Worm (Caenorhabditis elegans): ENCODE results near the gene F59E12.3.

F59E12.3 gene

ce11 chrII:5660736-5661734 lies 22.9 kb downstream of the F59E12.3 start, which contains the start of the genes ift-43 and mdt-26 (continued):
- TF ChIP-seq hrde-1 (tag; optimal IDR thresholded peaks at IDR 0.05; ENCODE audit: borderline replicate concordance) (no peak), nhr-120 (GFP tag; IDR thresholded peaks at IDR 0.05) (no peak), lsl-1 (GFP tag; optimal IDR thresholded peaks at IDR 0.05) (peak; percentile 64), ztf-28 (GFP tag; IDR thresholded peaks at IDR 0.05) (peak; percentile 88)

- TF ChIP-seq ama-1 (optimal IDR thresholded peaks at IDR 0.05) = peak; percentile 100
- TF ChIP-seq ama-1 (GFP tag; optimal IDR thresholded peaks at IDR 0.05) = peak; percentile 89 to 94
- no peak for TF ChIP-seq madf-8 (GFP tag; conservative IDR thresholded peaks at IDR 0.05)
- TF ChIP-seq B0261.1 (tag; optimal IDR thresholded peaks at IDR 0.05) = peak; percentile 55
- peak; percentile 83 for TF ChIP-seq lin-54 (GFP tag; optimal IDR thresholded peaks at IDR 0.05)
- peak; percentile 91 for TF ChIP-seq bed-1 (GFP tag; IDR thresholded peaks at IDR 0.05)
- peak; percentile 97 for TF ChIP-seq atf-7 (tag; optimal IDR thresholded peaks at IDR 0.05)
- TF ChIP-seq egrh-3 (GFP tag; IDR thresholded peaks at IDR 0.05) = peak; percentile 91
- TF ChIP-seq F57A8.1 (GFP tag; optimal IDR thresholded peaks at IDR 0.05) = no peak
- no peak for TF ChIP-seq snpc-1.3 (tag; optimal IDR thresholded peaks at IDR 0.05; ENCODE audit: insufficient read depth)
- TF ChIP-seq ceh-91 (GFP tag; IDR thresholded peaks at IDR 0.05) = peak; percentile 73
- TF ChIP-seq ztf-28 (GFP tag; IDR thresholded peaks at IDR 0.05) = peak; percentile 93
- peak; percentile 95; the same call in 1 of the 2 replicates for TF ChIP-seq ztf-25 (GFP tag; IDR thresholded peaks at IDR 0.05)
- TF ChIP-seq F57C9.4 (tag; optimal IDR thresholded peaks at IDR 0.05) = peak; percentile 98
- TF ChIP-seq dpl-1 (GFP tag; optimal IDR thresholded peaks at IDR 0.05) = no peak
- peak; percentile 43 for TF ChIP-seq him-1 (tag; optimal IDR thresholded peaks at IDR 0.05)
- no peak for TF ChIP-seq snpc-1.1 (tag; optimal IDR thresholded peaks at IDR 0.05; ENCODE audit: insufficient read depth)
- peak; percentile 91 for TF ChIP-seq hmg-20 (GFP tag; IDR thresholded peaks at IDR 0.05)
- peak; percentile 88 for TF ChIP-seq ceh-27 (GFP tag; optimal IDR thresholded peaks at IDR 0.05)
- peak; percentile 100 for TF ChIP-seq cebp-2 (GFP tag; IDR thresholded peaks at IDR 0.05)
- TF ChIP-seq hlh-12 (tag; optimal IDR thresholded peaks at IDR 0.05) = no peak
- TF ChIP-seq mes-4 (tag; optimal IDR thresholded peaks at IDR 0.05) = peak; percentile 36
- TF ChIP-seq xnd-1 (tag; optimal IDR thresholded peaks at IDR 0.05) = peak; percentile 50
- TF ChIP-seq madf-6 (GFP tag; IDR thresholded peaks at IDR 0.05) = peak; percentile 91
- TF ChIP-seq ceh-100 (GFP tag; IDR thresholded peaks at IDR 0.05) = peak; percentile 90
- peak; percentile 93 for TF ChIP-seq egl-18 (GFP tag; IDR thresholded peaks at IDR 0.05)
- peak; percentile 85 for TF ChIP-seq attf-5 (GFP tag; optimal IDR thresholded peaks at IDR 0.05)
- TF ChIP-seq ceh-40 (GFP tag; IDR thresholded peaks at IDR 0.05) = peak; percentile 94
- TF ChIP-seq ets-4 (GFP tag; optimal IDR thresholded peaks at IDR 0.05) = peak; percentile 69
- TF ChIP-seq F52B5.7 (tag; optimal IDR thresholded peaks at IDR 0.05) = peak; percentile 100
- peak; percentile 97 for TF ChIP-seq madf-3 (GFP tag; IDR thresholded peaks at IDR 0.05)
- peak; percentile 85 for TF ChIP-seq madf-10 (tag; optimal IDR thresholded peaks at IDR 0.05)
- TF ChIP-seq die-1 (tag; optimal IDR thresholded peaks at IDR 0.05) = peak; percentile 77
- no peak for TF ChIP-seq F23B12.7 (tag; optimal IDR thresholded peaks at IDR 0.05; ENCODE audit: insufficient read depth)
- peak; percentile 99 for TF ChIP-seq zim-3 (tag; optimal IDR thresholded peaks at IDR 0.05)
- peak; percentile 96 for TF ChIP-seq Y95B8A.8 (GFP tag; IDR thresholded peaks at IDR 0.05)
- peak; percentile 89 for TF ChIP-seq hsf-1 (GFP tag; IDR thresholded peaks at IDR 0.05)
- peak; percentile 90 for TF ChIP-seq somi-1 (GFP tag; optimal IDR thresholded peaks at IDR 0.05)
- TF ChIP-seq attf-3 (GFP tag; conservative IDR thresholded peaks at IDR 0.05) = peak; percentile 74
- no peak for TF ChIP-seq rpc-1 (optimal IDR thresholded peaks at IDR 0.05)
- TF ChIP-seq rpc-1 (tag; optimal IDR thresholded peaks at IDR 0.05) = no peak
- TF ChIP-seq F37B4.10 (GFP tag; IDR thresholded peaks at IDR 0.05) = peak; percentile 92; the same call in 1 of the 2 replicates
These were observed 23.6 kb downstream of the F59E12.3 start for ce11 chrII:5661735-5662177.

All from whole organism, young adult.